Fruit fly (Drosophila melanogaster): Measurements from ENCODE around the gene CG3436.

dm6 chr2L:140849-141248 lies 15.0 kb upstream of the CG3436 start, which contains the start of the genes CG31975 and ovm:
- no peak for TF ChIP-seq CG8119 (GFP tag; IDR thresholded peaks at IDR 0.05)
- TF ChIP-seq Sox14 (GFP tag; optimal IDR thresholded peaks at IDR 0.05), result no peak
- no peak for TF ChIP-seq CG11294 (GFP tag; IDR thresholded peaks at IDR 0.05)
- TF ChIP-seq CG32006 (GFP tag; optimal IDR thresholded peaks at IDR 0.05), result no peak
- TF ChIP-seq CG6808 (GFP tag; optimal IDR thresholded peaks at IDR 0.05), result no peak
- TF ChIP-seq CG10631 (GFP tag; optimal IDR thresholded peaks at IDR 0.05), result no peak
- TF ChIP-seq fd85E (GFP tag; optimal IDR thresholded peaks at IDR 0.05), result no peak
- TF ChIP-seq CG3032 (tag; optimal IDR thresholded peaks at IDR 0.05), result no peak

Data from whole organism, prepupa.